Fruit fly (Drosophila melanogaster) whole organism, pupa: ENCODE data around the gene CG6294.

Source experiments
- CG10348 ChIP-seq: fragments of 200-800 bp; sonication (Bioruptor generic); IDR thresholded peaks from 2 replicates; pipeline ENCODE4 v1.3.6; 2022; ENCODE audit warnings: missing biosample characterization, missing genetic modification characterization
- CG12605 ChIP-seq: fragments of 200-800 bp; sonication (Bioruptor generic); IDR thresholded peaks from 2 replicates; pipeline ENCODE4 v1.3.6; 2022; ENCODE audit warnings: missing biosample characterization, missing genetic modification characterization
- CG13204 ChIP-seq: fragments of 200-800 bp; sonication (Bioruptor generic); optimal IDR thresholded peaks from 2 replicates; lab custom pipeline; 2018; ENCODE audit warnings: missing biosample characterization, mild to moderate bottlenecking, missing genetic modification characterization, moderate library complexity
- CG14655 ChIP-seq: fragments of 200-800 bp; sonication (Bioruptor generic); optimal IDR thresholded peaks from 3 replicates; lab custom pipeline; 2017; ENCODE audit warnings: mild to moderate bottlenecking, missing biosample characterization, missing genetic modification reagents, missing genetic modification characterization
- CG15710 ChIP-seq: fragments of 200-800 bp; sonication (Bioruptor generic); optimal IDR thresholded peaks from 2 replicates; lab custom pipeline; 2018; ENCODE audit warnings: missing biosample characterization, mild to moderate bottlenecking, missing genetic modification characterization, moderate library complexity
- CG17806 ChIP-seq: fragments of 200-800 bp; sonication (Bioruptor generic); optimal IDR thresholded peaks from 2 replicates; lab custom pipeline; 2018; ENCODE audit warnings: missing biosample characterization, mild to moderate bottlenecking, missing genetic modification characterization, moderate library complexity
- CG32121 ChIP-seq: fragments of 200-800 bp; sonication (Bioruptor generic); IDR thresholded peaks from 2 replicates; pipeline ENCODE4 v1.3.6; 2022; ENCODE audit warnings: missing biosample characterization, missing genetic modification characterization
- CG34367 ChIP-seq: fragments of 200-800 bp; sonication (Bioruptor generic); optimal IDR thresholded peaks from 2 replicates; lab custom pipeline; 2018; ENCODE audit warnings: missing biosample characterization, mild to moderate bottlenecking, missing genetic modification characterization
- CG4496 ChIP-seq: fragments of 200-800 bp; sonication (Bioruptor generic); IDR thresholded peaks from 3 replicates; pipeline ENCODE4 v1.3.6; 2022; ENCODE audit warnings: missing biosample characterization, missing genetic modification characterization
- CG8159 ChIP-seq: fragments of 200-800 bp; sonication (Bioruptor generic); optimal IDR thresholded peaks from 3 replicates; lab custom pipeline; 2018; ENCODE audit warnings: missing biosample characterization, mild to moderate bottlenecking, missing genetic modification characterization, moderate library complexity
- CG8301 ChIP-seq: fragments of 200-800 bp; sonication (Bioruptor generic); optimal IDR thresholded peaks from 2 replicates; lab custom pipeline; 2018; ENCODE audit warnings: missing biosample characterization, mild to moderate bottlenecking, missing genetic modification characterization
- CG9948 ChIP-seq: fragments of 200-800 bp; sonication (Bioruptor generic); optimal IDR thresholded peaks from 2 replicates; lab custom pipeline; 2018; ENCODE audit warnings: missing biosample characterization, mild to moderate bottlenecking, missing genetic modification characterization, moderate library complexity
- D1 ChIP-seq: fragments of 200-800 bp; sonication (Bioruptor generic); optimal IDR thresholded peaks from 2 replicates; lab custom pipeline; 2018; ENCODE audit warnings: missing biosample characterization, mild to moderate bottlenecking, missing genetic modification characterization, moderate library complexity
- EcR ChIP-seq: fragments of 200-800 bp; sonication (Bioruptor generic); optimal IDR thresholded peaks from 3 replicates; lab custom pipeline; 2019; ENCODE audit warnings: missing biosample characterization, missing genetic modification characterization, mild to moderate bottlenecking, moderate library complexity, missing genetic modification reagents
- Ets98B ChIP-seq: fragments of 200-800 bp; sonication (Bioruptor generic); IDR thresholded peaks from 2 replicates; pipeline ENCODE4 v1.3.6; 2022; ENCODE audit warnings: missing biosample characterization, missing genetic modification characterization
- Pif1A ChIP-seq: fragments of 200-800 bp; sonication (Bioruptor generic); optimal IDR thresholded peaks from 3 replicates; lab custom pipeline; 2016; ENCODE audit warnings: missing biosample characterization, missing genetic modification characterization
- Pif1B ChIP-seq: fragments of 200-800 bp; sonication (Bioruptor generic); optimal IDR thresholded peaks from 3 replicates; lab custom pipeline; 2016; ENCODE audit warnings: missing biosample characterization, missing genetic modification characterization
- Snoo ChIP-seq: fragments of 200-800 bp; sonication (Bioruptor generic); optimal IDR thresholded peaks from 3 replicates; lab custom pipeline; 2017; ENCODE audit warnings: missing biosample characterization, mild to moderate bottlenecking, missing genetic modification characterization, inconsistent platforms
- fd96Ca ChIP-seq: fragments of 200-800 bp; sonication (Bioruptor generic); IDR thresholded peaks from 3 replicates; pipeline ENCODE4 v1.3.6; 2022; ENCODE audit warnings: missing biosample characterization, missing genetic modification characterization
- gl ChIP-seq: fragments of 200-800 bp; sonication (Bioruptor generic); optimal IDR thresholded peaks from 2 replicates; lab custom pipeline; 2018; ENCODE audit warnings: missing biosample characterization, mild to moderate bottlenecking, missing genetic modification characterization
- rn ChIP-seq: fragments of 200-800 bp; sonication (Bioruptor generic); IDR thresholded peaks from 2 replicates; pipeline ENCODE4 v1.3.6; 2022; ENCODE audit warnings: missing biosample characterization, missing genetic modification characterization

Gene CG6294

dm6 chrX:15462436-15462857 lies at the start of gene CG6294, which contains the start of the genes shtd and CG6299:
CG6294 (plus strand) TSS chrX:15462722.
shtd (minus strand) TSS chrX:15462441.
CG6299 (plus strand) TSS chrX:15462722.
- TF ChIP-seq D1 (tag; lab: Kevin White, UChicago) (no peak), Snoo (tag; lab: Kevin White, UChicago) (no peak), CG10348 (GFP tag; lab: Robert Waterston, UW) (no peak), fd96Ca (GFP tag; lab: Robert Waterston, UW) (no peak), CG32121 (GFP tag; lab: Robert Waterston, UW) (no peak), CG34367 (tag; lab: Kevin White, UChicago) (no peak), gl (tag; lab: Kevin White, UChicago) (no peak), EcR (no peak), Pif1A (GFP tag; lab: Kevin White, UChicago) (no peak), CG15710 (tag; lab: Kevin White, UChicago) (no peak), CG14655 (no peak), Pif1B (no peak), CG17806 (tag; lab: Kevin White, UChicago) (no peak), CG12605 (GFP tag; lab: Robert Waterston, UW) (no peak), CG4496 (GFP tag; lab: Robert Waterston, UW) (no peak), CG9948 (tag; lab: Kevin White, UChicago) (no peak), rn (GFP tag; lab: Robert Waterston, UW) (no peak), CG8301 (tag; lab: Kevin White, UChicago) (no peak), CG8159 (tag; lab: Kevin White, UChicago) (no peak)

dm6 chrX:15441245-15441644 lies 21.3 kb upstream of the CG6294 start, which contains the start of gene Cngl:
Cngl (minus strand) TSS chrX:15441252.
- TF ChIP-seq CG10348 (GFP tag; lab: Robert Waterston, UW) (no peak), CG13204 (GFP tag; lab: Kevin White, UChicago) (peak; percentile 8)

- no peak for TF ChIP-seq CG15710 (tag; lab: Kevin White, UChicago)
- no peak for TF ChIP-seq CG34367 (tag; lab: Kevin White, UChicago)
- no peak for TF ChIP-seq CG8159 (tag; lab: Kevin White, UChicago)
- TF ChIP-seq CG12605 (GFP tag; lab: Robert Waterston, UW): no peak
- no peak for TF ChIP-seq Snoo (tag; lab: Kevin White, UChicago)
- TF ChIP-seq CG13204 (GFP tag; lab: Kevin White, UChicago): no peak
- TF ChIP-seq CG4496 (GFP tag; lab: Robert Waterston, UW): no peak
- TF ChIP-seq Pif1A (GFP tag; lab: Kevin White, UChicago): no peak
- TF ChIP-seq CG9948 (tag; lab: Kevin White, UChicago): no peak
- no peak for TF ChIP-seq rn (GFP tag; lab: Robert Waterston, UW)
- TF ChIP-seq Ets98B: no peak
- TF ChIP-seq CG8301 (tag; lab: Kevin White, UChicago): no peak
- no peak for TF ChIP-seq gl (tag; lab: Kevin White, UChicago)
- TF ChIP-seq CG17806 (tag; lab: Kevin White, UChicago): no peak
- no peak for TF ChIP-seq D1 (tag; lab: Kevin White, UChicago)
- TF ChIP-seq CG10348 (GFP tag; lab: Robert Waterston, UW): no peak
- TF ChIP-seq Pif1B: no peak
These were observed 19.0 kb upstream of the CG6294 start for dm6 chrX:15443502-15443901.

dm6 chrX:15448136-15448535 lies 14.4 kb upstream of the CG6294 start:
- no peak for TF ChIP-seq CG4496 (GFP tag; lab: Robert Waterston, UW)
- TF ChIP-seq EcR: peak; percentile 9

dm6 chrX:15448809-15449208 lies 13.7 kb upstream of the CG6294 start:
- TF ChIP-seq CG4496 (GFP tag; lab: Robert Waterston, UW): peak; percentile 60; the same call in 1 of the 3 replicates
- peak; percentile 13; the same call in 1 of the 3 replicates for TF ChIP-seq fd96Ca (GFP tag; lab: Robert Waterston, UW)
- no peak for TF ChIP-seq CG32121 (GFP tag; lab: Robert Waterston, UW)
- TF ChIP-seq CG14655: peak; percentile 9

- TF ChIP-seq CG13204 (GFP tag; lab: Kevin White, UChicago) (no peak), D1 (tag; lab: Kevin White, UChicago) (no peak), CG34367 (tag; lab: Kevin White, UChicago) (no peak), CG15710 (tag; lab: Kevin White, UChicago) (no peak), rn (GFP tag; lab: Robert Waterston, UW) (no peak), Ets98B (no peak), CG9948 (tag; lab: Kevin White, UChicago) (no peak), CG10348 (GFP tag; lab: Robert Waterston, UW) (no peak), CG17806 (tag; lab: Kevin White, UChicago) (no peak), Pif1A (GFP tag; lab: Kevin White, UChicago) (no peak), EcR (no peak), CG14655 (no peak), CG4496 (GFP tag; lab: Robert Waterston, UW) (no peak), CG12605 (GFP tag; lab: Robert Waterston, UW) (no peak), CG8301 (tag; lab: Kevin White, UChicago) (no peak), Snoo (tag; lab: Kevin White, UChicago) (no peak), fd96Ca (GFP tag; lab: Robert Waterston, UW) (no peak), CG8159 (tag; lab: Kevin White, UChicago) (no peak), Pif1B (no peak)
These were observed 12.8 kb upstream of the CG6294 start, which contains the start of the genes Scamp and Ahcy for dm6 chrX:15449490-15450326. Scamp (minus strand) TSS chrX:15449883. Ahcy (plus strand) TSS chrX:15450261.
